Fruit fly (Drosophila melanogaster): ENCODE results near the gene CG14540.
A peak's percentile ranks its signal among the peaks of the same experiment; 100 is the strongest.

CG14540 gene

dm6 chr3R:25997068-25997714 lies 38.1 kb downstream of the CG14540 start (continued):
- no peak for TF ChIP-seq CG34376 (GFP tag; optimal IDR thresholded peaks at IDR 0.05)
- no peak for TF ChIP-seq abd-A (tag; optimal IDR thresholded peaks at IDR 0.05)
- peak; percentile 78 for TF ChIP-seq Deaf1 (tag; optimal IDR thresholded peaks at IDR 0.05)
- no peak for TF ChIP-seq CG4282 (GFP tag; optimal IDR thresholded peaks at IDR 0.05)
- no peak for TF ChIP-seq Med (GFP tag)
- TF ChIP-seq wor (GFP tag; IDR thresholded peaks at IDR 0.05): peak; percentile 45
- no peak for TF ChIP-seq sc (optimal IDR thresholded peaks at IDR 0.05)
- peak; percentile 89 for TF ChIP-seq sc (GFP tag; optimal IDR thresholded peaks at IDR 0.05)
- no peak for TF ChIP-seq CG14965 (GFP tag; optimal IDR thresholded peaks at IDR 0.05; ENCODE audit: borderline replicate concordance)
- TF ChIP-seq CG2120 (GFP tag; optimal IDR thresholded peaks at IDR 0.05): no peak
- TF ChIP-seq crc (GFP tag; optimal IDR thresholded peaks at IDR 0.05): no peak
- peak; percentile 92 for TF ChIP-seq nom (GFP tag; optimal IDR thresholded peaks at IDR 0.05)
- peak; percentile 83 for TF ChIP-seq CG7271 (tag; optimal IDR thresholded peaks at IDR 0.05)
- TF ChIP-seq lov (optimal IDR thresholded peaks at IDR 0.05): no peak
- TF ChIP-seq lov (GFP tag; IDR thresholded peaks at IDR 0.05): peak; percentile 77; the same call in 2 of the 3 replicates
- TF ChIP-seq Oaz (GFP tag; IDR thresholded peaks at IDR 0.05): no peak
- TF ChIP-seq CG8944 (GFP tag; optimal IDR thresholded peaks at IDR 0.05): no peak
- TF ChIP-seq CG9797 (GFP tag; optimal IDR thresholded peaks at IDR 0.05): no peak
- no peak for TF ChIP-seq unc-4 (GFP tag; IDR thresholded peaks at IDR 0.05; ENCODE audit: partially characterized antibody)
- TF ChIP-seq CG1792 (GFP tag; optimal IDR thresholded peaks at IDR 0.05): no peak
- peak; percentile 95 for TF ChIP-seq nmo (GFP tag; optimal IDR thresholded peaks at IDR 0.05)
- TF ChIP-seq z (GFP tag; IDR thresholded peaks at IDR 0.05): no peak
- TF ChIP-seq exex (tag; optimal IDR thresholded peaks at IDR 0.05): no peak
- TF ChIP-seq gfzf (GFP tag; optimal IDR thresholded peaks at IDR 0.05): no peak
- TF ChIP-seq Dad (GFP tag; optimal IDR thresholded peaks at IDR 0.05): no peak
- TF ChIP-seq Mrtf (GFP tag; IDR thresholded peaks at IDR 0.05): no peak
- TF ChIP-seq CG7372 (GFP tag; IDR thresholded peaks at IDR 0.05): no peak
- peak; percentile 88 for TF ChIP-seq Oli (tag; optimal IDR thresholded peaks at IDR 0.05)
- no peak for TF ChIP-seq pho (GFP tag; optimal IDR thresholded peaks at IDR 0.05)
- TF ChIP-seq trh (GFP tag; optimal IDR thresholded peaks at IDR 0.05): peak; percentile 70
- no peak for TF ChIP-seq CG2129 (GFP tag; IDR thresholded peaks at IDR 0.05; ENCODE audit: partially characterized antibody)
- TF ChIP-seq CG31365 (tag; optimal IDR thresholded peaks at IDR 0.05): no peak
- peak; percentile 86 for TF ChIP-seq az2 (GFP tag; optimal IDR thresholded peaks at IDR 0.05)
- TF ChIP-seq CG13296 (GFP tag; optimal IDR thresholded peaks at IDR 0.05): no peak
- no peak for TF ChIP-seq pita (GFP tag; optimal IDR thresholded peaks at IDR 0.05)
- peak; percentile 78 for TF ChIP-seq CG1233 (GFP tag; optimal IDR thresholded peaks at IDR 0.05)
- no peak for TF ChIP-seq Adf1 (GFP tag; IDR thresholded peaks at IDR 0.05)
- peak; percentile 82 for TF ChIP-seq fd96Cb (tag; optimal IDR thresholded peaks at IDR 0.05)
- no peak for TF ChIP-seq Bteb2 (GFP tag; optimal IDR thresholded peaks at IDR 0.05)
- TF ChIP-seq CG2712 (tag; optimal IDR thresholded peaks at IDR 0.05): peak; percentile 98
- no peak for TF ChIP-seq NK7.1 (GFP tag; optimal IDR thresholded peaks at IDR 0.05)
- no peak for TF ChIP-seq jigr1 (GFP tag; IDR thresholded peaks at IDR 0.05)
- TF ChIP-seq C15 (GFP tag; IDR thresholded peaks at IDR 0.05): no peak
- peak; percentile 39; the same call in 1 of the 2 replicates for TF ChIP-seq ap (GFP tag; IDR thresholded peaks at IDR 0.05)
- no peak for TF ChIP-seq caup (GFP tag; optimal IDR thresholded peaks at IDR 0.05; ENCODE audit: severe bottlenecking)
- peak; percentile 77 for TF ChIP-seq unpg (GFP tag; optimal IDR thresholded peaks at IDR 0.05)
- TF ChIP-seq br (optimal IDR thresholded peaks at IDR 0.05): no peak
- peak; percentile 79 for TF ChIP-seq corto (GFP tag; optimal IDR thresholded peaks at IDR 0.05)
- TF ChIP-seq gcm (GFP tag; optimal IDR thresholded peaks at IDR 0.05): peak; percentile 84
- TF ChIP-seq CG17361 (GFP tag; IDR thresholded peaks at IDR 0.05): peak; percentile 86
- peak; percentile 79 for TF ChIP-seq CG7745 (tag; optimal IDR thresholded peaks at IDR 0.05)
